Fruit fly (Drosophila melanogaster): Measurements from ENCODE around the gene Adi1.
A peak's percentile ranks its signal among the peaks of the same experiment; 100 is the strongest.

The Adi1 gene

dm6 chr3L:10681814-10682213 lies 18.6 kb downstream of the Adi1 start (continued):
- TF ChIP-seq crol (GFP tag; IDR thresholded peaks at IDR 0.05) (peak; percentile 92), lola (GFP tag; optimal IDR thresholded peaks at IDR 0.05) (no peak), HLH3B (GFP tag; IDR thresholded peaks at IDR 0.05) (no peak), pan (optimal IDR thresholded peaks at IDR 0.05) (no peak), pan (GFP tag; optimal IDR thresholded peaks at IDR 0.05 in 1 of 2, IDR thresholded peaks at IDR 0.05 in 1 of 2) (peak in 1 of 2 experiments; percentile 44), peb (GFP tag; IDR thresholded peaks at IDR 0.05) (no peak), CG6175 (GFP tag; IDR thresholded peaks at IDR 0.05) (no peak), Dad (GFP tag; optimal IDR thresholded peaks at IDR 0.05) (no peak), mld (GFP tag; IDR thresholded peaks at IDR 0.05; ENCODE audit: partially characterized antibody) (no peak), CG7928 (GFP tag; optimal IDR thresholded peaks at IDR 0.05) (no peak), CG17328 (GFP tag; IDR thresholded peaks at IDR 0.05) (no peak), zfh2 (GFP tag; optimal IDR thresholded peaks at IDR 0.05) (no peak), Ets97D (GFP tag; optimal IDR thresholded peaks at IDR 0.05) (no peak), CG18476 (GFP tag; optimal IDR thresholded peaks at IDR 0.05) (no peak), CG34224 (GFP tag; IDR thresholded peaks at IDR 0.05; ENCODE audit: partially characterized antibody) (no peak), CG12942 (GFP tag; optimal IDR thresholded peaks at IDR 0.05) (no peak), lbe (GFP tag; optimal IDR thresholded peaks at IDR 0.05) (peak; percentile 20), maf-S (GFP tag; optimal IDR thresholded peaks at IDR 0.05) (no peak), inv (GFP tag; IDR thresholded peaks at IDR 0.05; ENCODE audit: partially characterized antibody) (no peak), Pdp1 (GFP tag; optimal IDR thresholded peaks at IDR 0.05) (no peak), Hsf (GFP tag; optimal IDR thresholded peaks at IDR 0.05) (no peak), CG10321 (GFP tag; IDR thresholded peaks at IDR 0.05) (no peak), nmo (GFP tag; optimal IDR thresholded peaks at IDR 0.05) (no peak), bsh (GFP tag; optimal IDR thresholded peaks at IDR 0.05) (no peak), slou (GFP tag; optimal IDR thresholded peaks at IDR 0.05) (no peak), Lpt (GFP tag; optimal IDR thresholded peaks at IDR 0.05) (no peak), HHEX (GFP tag; optimal IDR thresholded peaks at IDR 0.05) (no peak), bcd (GFP tag; optimal IDR thresholded peaks at IDR 0.05) (no peak), CG8359 (GFP tag; optimal IDR thresholded peaks at IDR 0.05; ENCODE audit: borderline replicate concordance) (no peak), emc (GFP tag; optimal IDR thresholded peaks at IDR 0.05) (no peak), vfl (GFP tag; optimal IDR thresholded peaks at IDR 0.05) (no peak), gfzf (GFP tag; optimal IDR thresholded peaks at IDR 0.05) (no peak), Doc3 (GFP tag; IDR thresholded peaks at IDR 0.05; ENCODE audit: partially characterized antibody) (peak; percentile 32; the same call in 1 of the 3 replicates), HLH54F (GFP tag; optimal IDR thresholded peaks at IDR 0.05) (no peak), TFAM (GFP tag; optimal IDR thresholded peaks at IDR 0.05) (no peak), CG31388 (GFP tag; optimal IDR thresholded peaks at IDR 0.05) (no peak), CG15514 (GFP tag; optimal IDR thresholded peaks at IDR 0.05) (peak; percentile 25), Optix (GFP tag; IDR thresholded peaks at IDR 0.05) (0 out of 3 replicates have a peak, but pooled peaks have one; percentile 18), danr (GFP tag; IDR thresholded peaks at IDR 0.05) (no peak), cwo (GFP tag; optimal IDR thresholded peaks at IDR 0.05) (no peak), luna (GFP tag; optimal IDR thresholded peaks at IDR 0.05) (no peak), CG5953 (GFP tag; IDR thresholded peaks at IDR 0.05) (no peak), CG12155 (GFP tag; optimal IDR thresholded peaks at IDR 0.05) (no peak), pzg (GFP tag; optimal IDR thresholded peaks at IDR 0.05) (no peak), seq (GFP tag; IDR thresholded peaks at IDR 0.05) (peak; percentile 11; the same call in 1 of the 2 replicates), ash1 (GFP tag; optimal IDR thresholded peaks at IDR 0.05) (no peak), pho (GFP tag; optimal IDR thresholded peaks at IDR 0.05) (no peak), H2.0 (GFP tag; IDR thresholded peaks at IDR 0.05) (no peak), exex (tag; optimal IDR thresholded peaks at IDR 0.05) (no peak), CG14667 (GFP tag; IDR thresholded peaks at IDR 0.05) (no peak), CG10267 (tag; optimal IDR thresholded peaks at IDR 0.05) (no peak)
